Fruit fly (Drosophila melanogaster) whole organism, wandering third instar larva: ENCODE results near the gene wb.

Experiments used
- sage ChIP-seq: fragments of 200-800 bp; sonication (Bioruptor generic); optimal IDR thresholded peaks from 2 replicates; lab custom pipeline; 2016; ENCODE audit warnings: missing biosample characterization, mild to moderate bottlenecking, missing genetic modification characterization
- tai ChIP-seq: sonication (Bioruptor generic); optimal IDR thresholded peaks from 2 replicates; lab custom pipeline; 2016; ENCODE audit warnings: missing biosample characterization, missing genetic modification characterization

dm6 chr2L:14245517-14245916, 17.3 kb upstream of the wb start:
- TF ChIP-seq tai, result no peak
- TF ChIP-seq sage (GFP tag; lab: Kevin White, UChicago), result no peak
